Fruit fly (Drosophila melanogaster) whole organism, prepupa: ENCODE results near the gene CG12795.

Experiments used
- CG11902 ChIP-seq: fragments of 200-800 bp; sonication (Bioruptor generic); optimal IDR thresholded peaks from 3 replicates; lab custom pipeline; 2016; ENCODE audit warnings: missing biosample characterization, missing genetic modification characterization
- CG3032 ChIP-seq: fragments of 200-800 bp; optimal IDR thresholded peaks from 2 replicates; lab custom pipeline; 2019; ENCODE audit warnings: missing biosample characterization, mild to moderate bottlenecking, missing genetic modification characterization, moderate library complexity
- Eip78C ChIP-seq: fragments of 200-800 bp; sonication (Bioruptor generic); peaks from one replicate; lab custom pipeline; 2016; ENCODE audit warnings: missing biosample characterization, missing genetic modification characterization
- Hr4 ChIP-seq: fragments of 200-800 bp; sonication (Bioruptor generic); optimal IDR thresholded peaks from 3 replicates; lab custom pipeline; 2016; ENCODE audit warnings: missing biosample characterization, missing genetic modification characterization
- Sox14 ChIP-seq: fragments of 200-800 bp; sonication (Bioruptor generic); optimal IDR thresholded peaks from 3 replicates; lab custom pipeline; 2016; ENCODE audit warnings: missing biosample characterization, missing genetic modification characterization
- eg ChIP-seq: fragments of 200-800 bp; sonication (Bioruptor generic); IDR thresholded peaks from 3 replicates; pipeline ENCODE4 v1.3.6; 2022; ENCODE audit warnings: missing biosample characterization, missing genetic modification characterization
- esn ChIP-seq: fragments of 200-800 bp; sonication (Bioruptor generic); optimal IDR thresholded peaks from 2 replicates; lab custom pipeline; 2016; ENCODE audit warnings: missing biosample characterization, mild to moderate bottlenecking, missing genetic modification characterization, moderate library complexity
- vri ChIP-seq: fragments of 200-800 bp; sonication (Bioruptor generic); optimal IDR thresholded peaks from 3 replicates; lab custom pipeline; 2016; ENCODE audit warnings: missing biosample characterization, mild to moderate bottlenecking, missing genetic modification characterization

- no peak for TF ChIP-seq Sox14 (GFP tag; lab: Kevin White, UChicago)
- no peak for TF ChIP-seq CG3032
- TF ChIP-seq CG11902: no peak
- peak; percentile 62 for TF ChIP-seq Hr4 (GFP tag; lab: Kevin White, UChicago)
- TF ChIP-seq Eip78C: peak; percentile 30
- no peak for TF ChIP-seq vri (GFP tag; lab: Kevin White, UChicago)
- TF ChIP-seq esn (GFP tag; lab: Kevin White, UChicago): no peak
- peak; percentile 44; the same call in 2 of the 3 replicates for TF ChIP-seq eg (GFP tag; lab: Robert Waterston, UW)
Observed at dm6 chr2L:3485506-3485905, 33.2 kb downstream of the CG12795 start.
